Worm (Caenorhabditis elegans) whole organism, L4 larva: ENCODE measurements around the gene Y82E9BR.3.

ENCODE experiments used
- F26F4.8 ChIP-seq: fragments of 200-800 bp; sonication (Bioruptor generic); conservative IDR thresholded peaks from 2 replicates; pipeline ENCODE4 v1.3.6; 2022; ENCODE audit warnings: missing genetic modification characterization, missing compliant biosample characterization
- F44E2.7 ChIP-seq: fragments of 200-800 bp; sonication (Bioruptor generic); IDR thresholded peaks from 2 replicates; pipeline ENCODE4 v2.1.2; 2022; ENCODE audit warnings: missing genetic modification characterization, missing compliant biosample characterization
- F49E8.2 ChIP-seq: sonication (generic microtip); optimal IDR thresholded peaks from 2 replicates; lab custom pipeline; 2016; ENCODE audit warnings: missing compliant biosample characterization, mild to moderate bottlenecking, missing genetic modification characterization, borderline replicate concordance
- R02D3.7 ChIP-seq: fragments of 150-350 bp; sonication (generic microtip); optimal IDR thresholded peaks from 3 replicates; lab custom pipeline; 2014; ENCODE audit warnings: missing biosample characterization, missing genetic modification characterization
- ZK337.2 ChIP-seq: fragments of 200-800 bp; sonication (Bioruptor generic); IDR thresholded peaks from 2 replicates; pipeline ENCODE4 v1.3.6; 2022; ENCODE audit warnings: missing genetic modification reagents, missing genetic modification characterization, missing compliant biosample characterization
- ama-1 ChIP-seq: fragments of 150-350 bp; optimal IDR thresholded peaks from 2 replicates; lab custom pipeline; 2014; ENCODE audit warnings: inconsistent platforms, mixed read lengths
- attf-4 ChIP-seq: sonication (generic microtip); optimal IDR thresholded peaks from 3 replicates; lab custom pipeline; 2017; ENCODE audit warnings: missing biosample characterization, missing genetic modification characterization
- ceh-32 ChIP-seq: sonication (generic microtip); optimal IDR thresholded peaks from 2 replicates; lab custom pipeline; 2016; ENCODE audit warnings: mild to moderate bottlenecking, missing genetic modification characterization, missing compliant biosample characterization; ENCODE audit not compliant: poor library complexity
- ceh-82 ChIP-seq: sonication (generic microtip); optimal IDR thresholded peaks from 2 replicates; lab custom pipeline; 2017; ENCODE audit warnings: missing biosample characterization, missing genetic modification characterization
- cey-2 ChIP-seq: sonication (generic microtip); optimal IDR thresholded peaks from 3 replicates; lab custom pipeline; 2017; ENCODE audit warnings: missing genetic modification characterization, mild to moderate bottlenecking, missing compliant biosample characterization, antibody characterized with exemption, borderline replicate concordance; ENCODE audit not compliant: insufficient read depth
- ctbp-1 ChIP-seq: fragments of 200-800 bp; sonication (Bioruptor generic); IDR thresholded peaks from 2 replicates; pipeline ENCODE4 v1.3.6; 2022; ENCODE audit warnings: missing genetic modification reagents, missing genetic modification characterization, missing compliant biosample characterization
- daf-16 ChIP-seq, 3 experiments: sonication (generic microtip); optimal IDR thresholded peaks; 2 replicates each; lab custom pipeline; 2016 to 2017; ENCODE audit warnings: missing genetic modification characterization in 3 of 3, missing genetic modification reagents in 3 of 3, mild to moderate bottlenecking in 2 of 3, missing compliant biosample characterization in 2 of 3, missing biosample characterization in 1 of 3, moderate library complexity in 1 of 3
- daf-19 ChIP-seq: fragments of 200-800 bp; sonication (Bioruptor generic); conservative IDR thresholded peaks from 2 replicates; pipeline ENCODE4 v1.3.6; 2022; ENCODE audit warnings: missing genetic modification characterization, missing compliant biosample characterization
- dmd-6 ChIP-seq: fragments of 200-800 bp; sonication (Bioruptor generic); IDR thresholded peaks from 2 replicates; pipeline ENCODE4 v1.3.6; 2022; ENCODE audit warnings: missing genetic modification reagents, missing genetic modification characterization, missing compliant biosample characterization
- dmd-8 ChIP-seq: fragments of 200-800 bp; sonication (Bioruptor generic); IDR thresholded peaks from 2 replicates; pipeline ENCODE4 v1.3.6; 2022; ENCODE audit warnings: missing genetic modification characterization, missing compliant biosample characterization
- dve-1 ChIP-seq: sonication (generic microtip); optimal IDR thresholded peaks from 2 replicates; lab custom pipeline; 2017; ENCODE audit warnings: antibody characterized with exemption, mild to moderate bottlenecking, missing genetic modification characterization, missing compliant biosample characterization; ENCODE audit not compliant: insufficient read depth
- egl-43 ChIP-seq: fragments of 200-800 bp; sonication (Bioruptor generic); IDR thresholded peaks from 2 replicates; pipeline ENCODE4 v1.3.6; 2022; ENCODE audit warnings: missing genetic modification reagents, missing genetic modification characterization, missing compliant biosample characterization
- fkh-10 ChIP-seq: fragments of 150-350 bp; optimal IDR thresholded peaks from 2 replicates; lab custom pipeline; 2014; ENCODE audit warnings: missing biosample characterization, missing genetic modification reagents, missing genetic modification characterization
- hlh-11 ChIP-seq: fragments of 200-800 bp; sonication (Bioruptor generic); optimal IDR thresholded peaks from 2 replicates; lab custom pipeline; 2018; ENCODE audit warnings: mild to moderate bottlenecking, missing genetic modification characterization, missing compliant biosample characterization
- hlh-30 ChIP-seq: sonication (generic microtip); optimal IDR thresholded peaks from 2 replicates; lab custom pipeline; 2017; ENCODE audit warnings: antibody characterized with exemption, mild to moderate bottlenecking, missing genetic modification characterization, missing compliant biosample characterization; ENCODE audit not compliant: insufficient read depth
- lsy-2 ChIP-seq, 2 experiments: fragments of 150-350 bp in 1 of 2; sonication (generic microtip) in 1 of 2; optimal IDR thresholded peaks; 2 replicates each; lab custom pipeline; 2014 to 2017; ENCODE audit warnings: missing biosample characterization in 2 of 2, missing genetic modification characterization in 2 of 2
- madf-5 ChIP-seq, 2 experiments: fragments of 200-800 bp; sonication (Bioruptor generic); IDR thresholded peaks; 2 replicates each; pipeline ENCODE4 v1.3.6; 2022; ENCODE audit warnings: missing compliant biosample characterization in 2 of 2, missing genetic modification characterization in 2 of 2
- madf-9 ChIP-seq: fragments of 200-800 bp; sonication (Bioruptor generic); conservative IDR thresholded peaks from 2 replicates; pipeline ENCODE4 v1.3.6; 2022; ENCODE audit warnings: missing genetic modification reagents, missing genetic modification characterization, missing compliant biosample characterization
- mdl-1 ChIP-seq, 2 experiments: fragments of 150-350 bp in 1 of 2; sonication (generic microtip) in 1 of 2; optimal IDR thresholded peaks; 2 replicates each; lab custom pipeline; 2014 to 2017; ENCODE audit warnings: missing biosample characterization in 2 of 2, missing genetic modification characterization in 2 of 2
- mdt-29 ChIP-seq: fragments of 200-800 bp; sonication (Bioruptor generic); IDR thresholded peaks from 2 replicates; pipeline ENCODE4 v1.3.6; 2022; ENCODE audit warnings: missing genetic modification reagents, missing genetic modification characterization, missing compliant biosample characterization
- mep-1 ChIP-seq: fragments of 150-350 bp; sonication (generic microtip); optimal IDR thresholded peaks from 3 replicates; lab custom pipeline; 2014; ENCODE audit warnings: missing biosample characterization, missing genetic modification characterization
- mes-2 ChIP-seq: sonication (generic microtip); optimal IDR thresholded peaks from 2 replicates; lab custom pipeline; 2016; ENCODE audit warnings: missing genotype, mild to moderate bottlenecking, missing genetic modification characterization, missing compliant biosample characterization; ENCODE audit not compliant: poor library complexity, severe bottlenecking
- nhr-10 ChIP-seq: fragments of 150-350 bp; optimal IDR thresholded peaks from 2 replicates; lab custom pipeline; 2014; ENCODE audit warnings: missing biosample characterization, missing genetic modification characterization
- nhr-111 ChIP-seq: fragments of 200-800 bp; sonication (Bioruptor generic); optimal IDR thresholded peaks from 2 replicates; lab custom pipeline; 2018; ENCODE audit warnings: mild to moderate bottlenecking, missing genetic modification characterization, missing compliant biosample characterization
- nhr-28 ChIP-seq: fragments of 150-350 bp; optimal IDR thresholded peaks from 2 replicates; lab custom pipeline; 2014; ENCODE audit warnings: missing biosample characterization, missing genetic modification characterization
- nhr-77 ChIP-seq: fragments of 150-350 bp; optimal IDR thresholded peaks from 2 replicates; lab custom pipeline; 2014; ENCODE audit warnings: missing biosample characterization, missing genetic modification characterization
- php-3 ChIP-seq: fragments of 200-800 bp; sonication (Bioruptor generic); IDR thresholded peaks from 2 replicates; pipeline ENCODE4 v1.3.6; 2022; ENCODE audit warnings: missing genetic modification reagents, missing genetic modification characterization, missing compliant biosample characterization
- pqm-1 ChIP-seq: sonication (generic microtip); optimal IDR thresholded peaks from 2 replicates; lab custom pipeline; 2017; ENCODE audit warnings: missing biosample characterization, missing genetic modification characterization
- saeg-2 ChIP-seq: fragments of 200-800 bp; sonication (Bioruptor generic); IDR thresholded peaks from 2 replicates; pipeline ENCODE4 v1.3.6; 2022; ENCODE audit warnings: missing genetic modification reagents, missing genetic modification characterization, missing compliant biosample characterization
- sdz-12 ChIP-seq: fragments of 200-800 bp; sonication (Bioruptor generic); optimal IDR thresholded peaks from 2 replicates; lab custom pipeline; 2018; ENCODE audit warnings: mild to moderate bottlenecking, missing genetic modification characterization, missing compliant biosample characterization
- skn-1 ChIP-seq: fragments of 150-350 bp; optimal IDR thresholded peaks from 2 replicates; lab custom pipeline; 2014; ENCODE audit warnings: missing biosample characterization, missing genetic modification characterization
- spr-1 ChIP-seq: sonication (generic microtip); optimal IDR thresholded peaks from 2 replicates; lab custom pipeline; 2016; ENCODE audit warnings: mild to moderate bottlenecking, missing genetic modification characterization, missing compliant biosample characterization
- spr-3 ChIP-seq: fragments of 200-800 bp; sonication (Bioruptor generic); optimal IDR thresholded peaks from 2 replicates; lab custom pipeline; 2018; ENCODE audit warnings: mild to moderate bottlenecking, missing genetic modification characterization, missing compliant biosample characterization
- tra-1 ChIP-seq: fragments of 200-800 bp; sonication (Bioruptor generic); IDR thresholded peaks from 2 replicates; pipeline ENCODE4 v1.3.6; 2022; ENCODE audit warnings: missing genetic modification reagents, missing genetic modification characterization, missing compliant biosample characterization
- unc-130 ChIP-seq: sonication (generic microtip); optimal IDR thresholded peaks from 2 replicates; lab custom pipeline; 2016; ENCODE audit warnings: missing genetic modification reagents, missing genetic modification characterization, missing compliant biosample characterization
- unc-62 ChIP-seq, 3 experiments: fragments of 150-350 bp in 1 of 3; sonication (generic microtip); optimal IDR thresholded peaks in 2 of 3; peaks in 1 of 3; 1 replicate in 1 of 3; 2 replicates in 2 of 3; lab custom pipeline; 2014 to 2017; ENCODE audit warnings: missing biosample characterization in 3 of 3, missing genetic modification characterization in 3 of 3, missing genetic modification reagents in 3 of 3, missing genotype in 1 of 3
- zag-1 ChIP-seq: fragments of 150-350 bp; optimal IDR thresholded peaks from 2 replicates; lab custom pipeline; 2014; ENCODE audit warnings: missing biosample characterization, missing genetic modification characterization
- zfp-2 ChIP-seq: sonication (generic microtip); optimal IDR thresholded peaks from 2 replicates; lab custom pipeline; 2016; ENCODE audit warnings: mild to moderate bottlenecking, missing genetic modification characterization, missing compliant biosample characterization
- zip-2 ChIP-seq: fragments of 150-350 bp; optimal IDR thresholded peaks from 2 replicates; lab custom pipeline; 2014; ENCODE audit warnings: missing biosample characterization, missing genetic modification characterization

The Y82E9BR.3 gene

ce11 chrIII:1398183-1398582 lies 20.8 kb upstream of the Y82E9BR.3 start (continued):
- TF ChIP-seq nhr-111 (GFP tag; lab: Kevin White, UChicago) = no peak
- peak; percentile 64 for TF ChIP-seq nhr-28 (tag; lab: Kevin White, UChicago)
- TF ChIP-seq daf-19 (GFP tag; lab: Robert Waterston, UW) = no peak

- TF ChIP-seq F44E2.7 (GFP tag; lab: Robert Waterston, UW) = no peak
- no peak for TF ChIP-seq cey-2 (tag; lab: Kevin White, UChicago)
- no peak for TF ChIP-seq skn-1 (tag; lab: Kevin White, UChicago)
- no peak for TF ChIP-seq mes-2 (tag; lab: Kevin White, UChicago)
- TF ChIP-seq F49E8.2 (tag; lab: Kevin White, UChicago) = no peak
- no peak for TF ChIP-seq php-3 (GFP tag; lab: Robert Waterston, UW)
- no peak for TF ChIP-seq ceh-82
- TF ChIP-seq mdl-1 (tag; optimal IDR thresholded peaks at IDR 0.05; lab: Kevin White, UChicago) = no peak
- no peak for TF ChIP-seq ama-1 (lab: Kevin White, UChicago)
- no peak for TF ChIP-seq unc-130 (GFP tag; lab: Kevin White, UChicago)
- TF ChIP-seq ZK337.2 (GFP tag; lab: Robert Waterston, UW) = no peak
- no peak for TF ChIP-seq egl-43
- TF ChIP-seq saeg-2 (GFP tag; lab: Robert Waterston, UW) = no peak
- TF ChIP-seq zag-1 (tag; lab: Kevin White, UChicago) = no peak
- no peak for TF ChIP-seq lsy-2 (tag; optimal IDR thresholded peaks at IDR 0.05; lab: Kevin White, UChicago)
- TF ChIP-seq mep-1 (tag; lab: Kevin White, UChicago) = no peak
- no peak for TF ChIP-seq nhr-10 (tag; lab: Kevin White, UChicago)
- TF ChIP-seq ceh-32 (tag; lab: Kevin White, UChicago) = no peak
- no peak for TF ChIP-seq R02D3.7 (tag; lab: Kevin White, UChicago)
- TF ChIP-seq madf-5 (GFP tag; IDR thresholded peaks at IDR 0.05; lab: Robert Waterston, UW) = no peak
Measured at ce11 chrIII:1399670-1400069, 19.3 kb upstream of the Y82E9BR.3 start, which contains the start of gene pals-16. Gene pals-16 (plus strand): TSS chrIII:1399970.

ce11 chrIII:1401497-1401990 lies 17.5 kb upstream of the Y82E9BR.3 start, which contains the start of gene pals-19:
Gene pals-19 (plus strand): TSS chrIII:1401940.
- no peak for TF ChIP-seq F26F4.8
- peak; percentile 14 for TF ChIP-seq hlh-30 (tag; lab: Kevin White, UChicago)
- no peak for TF ChIP-seq tra-1 (GFP tag; lab: Robert Waterston, UW)
- TF ChIP-seq spr-1 = no peak
- no peak for TF ChIP-seq daf-19 (GFP tag; lab: Robert Waterston, UW)
- peak; percentile 58 for TF ChIP-seq nhr-77 (tag; lab: Kevin White, UChicago)
- TF ChIP-seq nhr-28 (tag; lab: Kevin White, UChicago) = peak; percentile 85
- no peak for TF ChIP-seq zfp-2 (tag; lab: Kevin White, UChicago)
- TF ChIP-seq ctbp-1 (GFP tag; lab: Robert Waterston, UW) = no peak
- TF ChIP-seq pqm-1 (tag; lab: Kevin White, UChicago) = peak; percentile 97
- no peak for TF ChIP-seq ZK337.2 (GFP tag; lab: Robert Waterston, UW)
- no peak for TF ChIP-seq daf-16 (GFP tag; optimal IDR thresholded peaks at IDR 0.05; lab: Kevin White, UChicago)
- peak; percentile 54 for TF ChIP-seq daf-16 (tag; optimal IDR thresholded peaks at IDR 0.05; lab: Kevin White, UChicago)
- peak; percentile 30 for TF ChIP-seq dve-1
- TF ChIP-seq sdz-12 = no peak
- TF ChIP-seq attf-4 (tag; lab: Kevin White, UChicago) = no peak
- TF ChIP-seq mdt-29 (GFP tag; lab: Robert Waterston, UW) = no peak
- TF ChIP-seq fkh-10 (GFP tag; lab: Kevin White, UChicago) = no peak
- no peak for TF ChIP-seq dmd-8
- TF ChIP-seq php-3 (GFP tag; lab: Robert Waterston, UW) = 0 out of 2 replicates have a peak, but pooled peaks have one; percentile 26
- TF ChIP-seq unc-62 (GFP tag; optimal IDR thresholded peaks at IDR 0.05 in 1 of 2; lab: Kevin White, UChicago) = no peak
- TF ChIP-seq unc-62 (tag; optimal IDR thresholded peaks at IDR 0.05; lab: Kevin White, UChicago) = no peak
- peak; percentile 47; the same call in 1 of the 2 replicates for TF ChIP-seq dmd-6 (GFP tag; lab: Robert Waterston, UW)
- no peak for TF ChIP-seq madf-9 (GFP tag; lab: Robert Waterston, UW)
- no peak for TF ChIP-seq spr-3
- peak; percentile 15 for TF ChIP-seq mep-1 (tag; lab: Kevin White, UChicago)
- peak; percentile 17 for TF ChIP-seq hlh-11 (tag; lab: Kevin White, UChicago)
- TF ChIP-seq zip-2 (tag; lab: Kevin White, UChicago) = no peak
- TF ChIP-seq mdl-1 (tag; optimal IDR thresholded peaks at IDR 0.05; lab: Kevin White, UChicago) = peak in 1 of 2 experiments; percentile 34
